Worm (Caenorhabditis elegans): ENCODE data around the gene nas-18.
"Not testable (repeated sequence)": the region's sequence is repeated elsewhere in the genome, so short reads cannot be mapped to it uniquely, and the experiment has no call there.

The nas-18 gene

DNA sequence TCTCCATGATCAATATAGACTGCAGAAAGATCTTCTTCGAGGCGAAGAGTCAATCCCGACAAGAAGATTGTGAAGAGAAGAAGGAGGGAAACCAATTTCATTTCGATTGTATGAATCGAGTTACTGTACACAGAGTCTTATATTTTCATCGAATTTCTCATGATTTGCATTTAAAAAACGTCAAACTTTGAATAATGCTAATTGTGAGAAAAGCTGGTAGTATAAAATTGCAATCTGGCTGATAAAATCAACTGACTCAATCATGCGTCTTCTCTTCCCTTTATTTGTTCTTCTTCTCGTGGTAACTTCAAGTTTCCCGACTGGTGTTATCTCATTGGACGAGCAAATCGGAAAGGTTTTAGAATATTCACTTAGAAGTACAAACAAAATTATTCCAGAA, 5.8 kb upstream of the nas-18 start, which contains the start of the genes K03B8.11 and K03B8.14:
Gene K03B8.11 (minus strand): TSS at position 101 of the 400 bp plus-strand sequence.
Gene K03B8.14 (plus strand): TSS at position 110 of the 400 bp plus-strand sequence.
- no peak for TF ChIP-seq vab-15 (tag; optimal IDR thresholded peaks at IDR 0.05)
- TF ChIP-seq sptf-1 (tag; optimal IDR thresholded peaks at IDR 0.05): no peak
- TF ChIP-seq ztf-4 (tag; optimal IDR thresholded peaks at IDR 0.05): no peak
- TF ChIP-seq ets-5 (GFP tag; IDR thresholded peaks at IDR 0.05): no peak

DNA sequence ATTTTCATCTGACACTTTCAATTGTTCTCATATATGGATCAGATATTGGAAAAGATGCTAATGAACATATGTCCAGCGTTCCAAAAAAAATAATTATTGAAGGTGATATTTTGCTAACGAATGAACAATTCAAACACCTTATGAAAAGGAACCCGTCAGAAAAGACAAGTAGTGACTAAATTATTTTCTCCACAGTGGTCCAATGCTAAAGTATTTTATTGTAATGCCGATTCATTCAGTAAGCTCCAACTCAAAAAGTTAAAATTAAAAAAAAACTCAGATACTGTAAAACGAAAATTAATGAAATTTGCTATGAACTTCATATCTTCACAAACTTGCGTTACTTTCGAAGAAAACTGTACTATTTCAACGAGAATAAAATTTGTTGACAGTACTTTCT, 4.2 kb upstream of the nas-18 start, which contains the start of gene nas-16:
Gene nas-16 (plus strand): TSS at position 301 of the 400 bp plus-strand sequence.
- TF ChIP-seq unc-62 (GFP tag; optimal IDR thresholded peaks at IDR 0.05): no peak
- TF ChIP-seq sox-4 (tag; optimal IDR thresholded peaks at IDR 0.05): no peak
- no peak for TF ChIP-seq hlh-4 (tag; optimal IDR thresholded peaks at IDR 0.05)
- TF ChIP-seq aly-2 (tag; optimal IDR thresholded peaks at IDR 0.05): no peak
- TF ChIP-seq swsn-7 (tag; optimal IDR thresholded peaks at IDR 0.05): no peak
- TF ChIP-seq nhr-71 (tag; optimal IDR thresholded peaks at IDR 0.05): no peak

DNA sequence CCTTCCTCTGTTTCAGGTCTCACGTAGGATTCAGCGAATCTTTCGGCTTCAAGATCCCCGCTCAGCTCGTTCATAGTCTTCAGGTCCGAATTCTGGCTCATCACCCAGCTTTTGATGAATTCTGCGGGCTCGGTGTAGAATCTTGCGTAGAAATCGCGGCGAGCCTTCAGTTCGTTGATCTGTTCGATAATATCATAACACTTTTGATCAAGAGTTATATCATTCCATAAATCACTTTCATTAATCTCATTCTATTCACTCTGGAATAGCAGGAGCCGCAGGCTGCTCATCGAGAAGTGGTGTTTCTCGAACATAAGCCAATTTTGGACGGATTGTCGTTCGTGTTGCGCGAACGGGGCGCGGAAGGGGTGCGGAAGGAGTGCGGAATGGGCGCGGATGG, 1.2 kb upstream of the nas-18 start, which contains the start of gene K03B8.4:
Gene K03B8.4 (minus strand): TSS at position 101 of the 400 bp plus-strand sequence.
- not testable (repeated sequence) for TF ChIP-seq swsn-7, C16A3.4, C04F5.9 (tag; optimal IDR thresholded peaks at IDR 0.05)

DNA sequence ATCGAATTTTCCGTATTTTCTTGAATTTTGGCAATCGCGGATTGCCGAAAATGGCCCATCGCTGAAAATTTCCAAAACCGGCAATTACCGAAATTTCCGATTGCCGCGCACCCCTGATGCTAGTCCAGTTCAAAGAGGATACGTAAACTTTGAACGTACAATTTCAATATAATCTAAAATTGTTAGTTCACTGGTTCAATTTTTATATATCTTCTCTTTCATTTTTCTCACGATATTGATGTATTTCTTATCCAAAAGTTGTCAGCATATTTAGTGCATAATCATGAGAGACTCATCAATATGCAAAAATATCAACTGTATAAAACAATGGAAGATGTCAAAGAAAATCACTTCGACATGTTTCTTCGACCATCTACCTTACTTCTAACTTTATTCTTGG, 2.4 kb downstream of the nas-18 start, which contains the start of gene nas-17:
Gene nas-17 (plus strand): TSS at position 301 of the 400 bp plus-strand sequence.
- TF ChIP-seq elt-3 (tag; optimal IDR thresholded peaks at IDR 0.05) (no peak), lin-39 (tag; optimal IDR thresholded peaks at IDR 0.05) (no peak)

DNA sequence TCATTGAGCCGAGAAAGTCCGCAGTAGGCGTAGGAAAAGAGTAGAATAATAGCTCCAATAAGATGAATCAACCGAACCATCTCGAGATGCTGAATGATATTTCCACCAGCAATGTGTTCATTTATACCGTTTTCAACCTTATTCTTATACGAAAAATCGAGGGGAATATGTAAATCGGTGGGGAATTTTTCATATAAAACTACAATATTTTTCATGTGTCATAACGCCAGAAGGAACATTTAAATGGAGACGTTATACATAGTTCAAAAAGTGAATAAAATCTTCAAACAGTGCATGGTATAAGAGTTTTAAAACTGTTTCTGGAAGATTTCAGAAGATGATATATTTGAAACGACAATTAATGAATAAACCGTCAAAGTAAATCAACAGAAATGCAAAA, 6.4 kb downstream of the nas-18 start, which contains the start of gene nas-19:
Gene nas-19 (minus strand): TSS at position 101 of the 400 bp plus-strand sequence.
- TF ChIP-seq nhr-237 (tag; optimal IDR thresholded peaks at IDR 0.05) (no peak), sox-4 (tag; optimal IDR thresholded peaks at IDR 0.05) (no peak), lin-15B (tag; optimal IDR thresholded peaks at IDR 0.05) (no peak), mep-1 (tag; optimal IDR thresholded peaks at IDR 0.05) (no peak), pag-3 (tag; optimal IDR thresholded peaks at IDR 0.05; ENCODE audit: borderline replicate concordance, insufficient read depth) (no peak), unc-62 (GFP tag; optimal IDR thresholded peaks at IDR 0.05) (no peak), irx-1 (tag; optimal IDR thresholded peaks at IDR 0.05) (no peak), mdl-1 (tag; optimal IDR thresholded peaks at IDR 0.05) (no peak), zip-4 (GFP tag; optimal IDR thresholded peaks at IDR 0.05) (no peak), snu-23 (GFP tag; optimal IDR thresholded peaks at IDR 0.05) (no peak), blmp-1 (tag; optimal IDR thresholded peaks at IDR 0.05) (no peak), C16A3.4 (tag; optimal IDR thresholded peaks at IDR 0.05) (no peak), sptf-1 (tag; optimal IDR thresholded peaks at IDR 0.05) (no peak), Y116A8C.19 (tag; optimal IDR thresholded peaks at IDR 0.05; ENCODE audit: borderline replicate concordance) (no peak)

DNA sequence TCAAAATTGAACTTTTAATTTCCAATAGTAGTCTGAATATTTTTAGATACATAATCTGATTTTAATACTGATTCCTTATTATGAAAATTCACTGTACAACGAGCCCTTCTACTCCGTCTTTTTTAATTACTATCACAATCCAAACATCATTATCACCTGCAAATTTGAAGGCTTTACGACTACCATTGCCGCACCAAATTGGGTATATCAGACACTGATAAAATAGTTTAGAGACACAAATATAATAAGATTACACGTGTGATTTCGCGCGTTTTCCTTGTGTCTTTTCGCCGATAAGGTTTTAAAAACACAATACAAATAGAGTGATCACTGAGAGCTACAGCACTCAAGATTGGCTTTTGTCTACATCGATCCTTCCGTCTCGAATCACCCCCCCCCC, 6.8 kb downstream of the nas-18 start:
- TF ChIP-seq lin-13 (GFP tag; optimal IDR thresholded peaks at IDR 0.05) (no peak), elt-2 (tag; optimal IDR thresholded peaks at IDR 0.05) (peak; percentile 92), alr-1 (tag; optimal IDR thresholded peaks at IDR 0.05; ENCODE audit: borderline replicate concordance) (no peak), lin-39 (tag; optimal IDR thresholded peaks at IDR 0.05) (no peak), nhr-19 (GFP tag; conservative IDR thresholded peaks at IDR 0.05) (no peak), pqm-1 (tag; optimal IDR thresholded peaks at IDR 0.05) (peak; percentile 74), tlp-1 (tag; optimal IDR thresholded peaks at IDR 0.05) (peak; percentile 82)

DNA sequence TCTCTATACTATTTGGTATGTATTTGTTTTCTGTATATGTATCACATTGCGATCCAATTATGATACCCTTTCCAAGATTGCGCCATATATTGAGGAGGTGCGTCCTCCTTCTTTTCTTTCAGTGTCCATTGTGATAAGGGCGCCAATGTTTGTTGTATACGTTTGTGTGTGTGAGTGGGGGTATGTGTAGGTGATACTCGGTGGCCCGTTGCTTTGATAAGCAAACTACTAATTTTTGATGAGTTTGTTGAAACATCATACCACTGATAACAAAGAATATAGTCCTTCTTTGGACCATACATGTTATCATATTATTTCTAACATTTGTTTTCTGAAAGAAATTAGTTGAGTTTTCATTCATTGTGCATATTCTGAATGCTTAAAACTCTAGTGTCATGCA, 7.5 kb downstream of the nas-18 start:
- TF ChIP-seq elt-2 (tag; optimal IDR thresholded peaks at IDR 0.05) (peak; percentile 90), unc-30 (tag; optimal IDR thresholded peaks at IDR 0.05) (no peak), dpl-1 (GFP tag; optimal IDR thresholded peaks at IDR 0.05) (no peak), lin-15B (tag; optimal IDR thresholded peaks at IDR 0.05) (no peak), F16B12.6 (tag; optimal IDR thresholded peaks at IDR 0.05) (no peak), alr-1 (tag; optimal IDR thresholded peaks at IDR 0.05; ENCODE audit: borderline replicate concordance) (no peak), lin-35 (GFP tag; optimal IDR thresholded peaks at IDR 0.05) (peak in 1 of 2 experiments; percentile 20), pqm-1 (tag; optimal IDR thresholded peaks at IDR 0.05) (peak; percentile 52), nhr-28 (tag; optimal IDR thresholded peaks at IDR 0.05) (no peak)
